Worm (Caenorhabditis elegans): ENCODE data around the gene fkh-9.

ce11 chrX:3819697-3820096 lies 7.1 kb downstream of the fkh-9 start:
- TF ChIP-seq unc-62 (GFP tag; optimal IDR thresholded peaks at IDR 0.05 in 1 of 2) (no peak), unc-62 (tag; optimal IDR thresholded peaks at IDR 0.05) (no peak), pha-4 (GFP tag; IDR thresholded peaks at IDR 0.05) (peak; percentile 72), pha-4 (tag; optimal IDR thresholded peaks at IDR 0.05) (peak; percentile 50), lin-39 (tag; optimal IDR thresholded peaks at IDR 0.05) (no peak), ZK546.5 (tag; optimal IDR thresholded peaks at IDR 0.05) (no peak), nhr-237 (tag; optimal IDR thresholded peaks at IDR 0.05) (no peak)
